Worm (Caenorhabditis elegans) whole organism, L2 larva: ENCODE data around the gene jun-1.

ENCODE experiments used
- C34F6.9 ChIP-seq: fragments of 150-350 bp; optimal IDR thresholded peaks from 2 replicates; lab custom pipeline; 2014; ENCODE audit warnings: missing biosample characterization, missing genetic modification characterization
- F13H6.1 ChIP-seq: sonication (generic microtip); optimal IDR thresholded peaks from 2 replicates; lab custom pipeline; 2016; ENCODE audit warnings: missing genetic modification characterization, missing compliant biosample characterization
- alr-1 ChIP-seq: fragments of 150-350 bp; optimal IDR thresholded peaks from 2 replicates; lab custom pipeline; 2014; ENCODE audit warnings: missing biosample characterization, missing genetic modification characterization
- aly-2 ChIP-seq: fragments of 150-350 bp; optimal IDR thresholded peaks from 2 replicates; lab custom pipeline; 2014; ENCODE audit warnings: missing biosample characterization, missing genetic modification characterization
- blmp-1 ChIP-seq: sonication (generic microtip); optimal IDR thresholded peaks from 2 replicates; lab custom pipeline; 2017; ENCODE audit warnings: missing genetic modification characterization, mild to moderate bottlenecking, missing compliant biosample characterization, antibody characterized with exemption, moderate library complexity; ENCODE audit not compliant: insufficient read depth
- ceh-82 ChIP-seq: fragments of 150-350 bp; optimal IDR thresholded peaks from 2 replicates; lab custom pipeline; 2014; ENCODE audit warnings: missing biosample characterization, missing genetic modification characterization
- crh-2 ChIP-seq: sonication (generic microtip); optimal IDR thresholded peaks from 2 replicates; lab custom pipeline; 2017; ENCODE audit warnings: missing biosample characterization, missing genetic modification characterization
- dmd-4 ChIP-seq: sonication (generic microtip); optimal IDR thresholded peaks from 2 replicates; lab custom pipeline; 2017; ENCODE audit warnings: missing biosample characterization, missing genetic modification characterization
- egl-27 ChIP-seq: sonication (generic microtip); optimal IDR thresholded peaks from 3 replicates; lab custom pipeline; 2017; ENCODE audit warnings: missing biosample characterization, missing genetic modification reagents, missing genetic modification characterization
- fos-1 ChIP-seq: fragments of 150-350 bp; optimal IDR thresholded peaks from 2 replicates; lab custom pipeline; 2014; ENCODE audit warnings: missing biosample characterization, missing genetic modification characterization
- gmeb-1 ChIP-seq: fragments of 150-350 bp; optimal IDR thresholded peaks from 2 replicates; lab custom pipeline; 2014; ENCODE audit warnings: missing biosample characterization, missing genetic modification characterization
- lin-13 ChIP-seq: fragments of 150-350 bp; optimal IDR thresholded peaks from 2 replicates; lab custom pipeline; 2014; ENCODE audit warnings: missing biosample characterization, missing genetic modification reagents, missing genetic modification characterization
- lin-39 ChIP-seq: fragments of 150-350 bp; optimal IDR thresholded peaks from 2 replicates; lab custom pipeline; 2014; ENCODE audit warnings: missing biosample characterization, missing genetic modification reagents, missing genetic modification characterization
- lsy-2 ChIP-seq, 2 experiments: fragments of 150-350 bp in 1 of 2; sonication (generic microtip) in 1 of 2; optimal IDR thresholded peaks; 2 replicates each; lab custom pipeline; 2014 to 2017; ENCODE audit warnings: missing biosample characterization in 2 of 2, missing genetic modification characterization in 2 of 2
- mdl-1 ChIP-seq, 2 experiments: fragments of 150-350 bp in 1 of 2; sonication (generic microtip) in 1 of 2; optimal IDR thresholded peaks; 2 replicates each; lab custom pipeline; 2017; ENCODE audit warnings: missing biosample characterization in 2 of 2, missing genetic modification characterization in 2 of 2
- nhr-10 ChIP-seq: sonication (generic microtip); optimal IDR thresholded peaks from 2 replicates; lab custom pipeline; 2017; ENCODE audit warnings: missing biosample characterization, missing genetic modification characterization
- nhr-11 ChIP-seq: fragments of 150-350 bp; optimal IDR thresholded peaks from 2 replicates; lab custom pipeline; 2014; ENCODE audit warnings: missing biosample characterization, missing genetic modification characterization
- nhr-129 ChIP-seq: fragments of 150-350 bp; optimal IDR thresholded peaks from 2 replicates; lab custom pipeline; 2014; ENCODE audit warnings: missing biosample characterization, missing genetic modification characterization
- nhr-23 ChIP-seq: fragments of 150-350 bp; optimal IDR thresholded peaks from 2 replicates; lab custom pipeline; 2014; ENCODE audit warnings: missing biosample characterization, missing genetic modification reagents, missing genetic modification characterization
- nhr-237 ChIP-seq: fragments of 150-350 bp; optimal IDR thresholded peaks from 2 replicates; lab custom pipeline; 2014; ENCODE audit warnings: missing biosample characterization, missing genetic modification characterization
- nhr-25 ChIP-seq: fragments of 150-350 bp; sonication (generic microtip); optimal IDR thresholded peaks from 3 replicates; lab custom pipeline; 2014; ENCODE audit warnings: missing biosample characterization, missing genetic modification characterization
- nhr-6 ChIP-seq: fragments of 150-350 bp; optimal IDR thresholded peaks from 2 replicates; lab custom pipeline; 2014; ENCODE audit warnings: missing biosample characterization, missing genetic modification characterization
- nhr-77 ChIP-seq: fragments of 150-350 bp; optimal IDR thresholded peaks from 2 replicates; lab custom pipeline; 2014; ENCODE audit warnings: missing biosample characterization, missing genetic modification characterization
- peb-1 ChIP-seq: fragments of 150-350 bp; optimal IDR thresholded peaks from 2 replicates; lab custom pipeline; 2014; ENCODE audit warnings: missing biosample characterization, missing genetic modification characterization
- skn-1 ChIP-seq: sonication (generic microtip); optimal IDR thresholded peaks from 2 replicates; lab custom pipeline; 2017; ENCODE audit warnings: missing biosample characterization, missing genetic modification characterization
- sma-3 ChIP-seq: sonication (generic microtip); optimal IDR thresholded peaks from 2 replicates; lab custom pipeline; 2016; ENCODE audit warnings: missing genetic modification reagents, missing genetic modification characterization, missing compliant biosample characterization
- sma-9 ChIP-seq, 2 experiments: fragments of 150-350 bp in 1 of 2; sonication (generic microtip) in 1 of 2; optimal IDR thresholded peaks; 2 replicates each; lab custom pipeline; 2014 to 2016; ENCODE audit warnings: missing genetic modification characterization in 2 of 2, mild to moderate bottlenecking in 1 of 2, missing biosample characterization in 1 of 2, missing compliant biosample characterization in 1 of 2, missing genetic modification reagents in 1 of 2, moderate library complexity in 1 of 2
- unc-55 ChIP-seq: fragments of 150-350 bp; sonication (generic microtip); optimal IDR thresholded peaks from 3 replicates; lab custom pipeline; 2014; ENCODE audit warnings: missing biosample characterization, missing genetic modification reagents, missing genetic modification characterization
- zag-1 ChIP-seq: fragments of 150-350 bp; optimal IDR thresholded peaks from 2 replicates; lab custom pipeline; 2014; ENCODE audit warnings: missing biosample characterization, missing genetic modification characterization
- ztf-1 ChIP-seq: fragments of 200-800 bp; sonication (Bioruptor generic); conservative IDR thresholded peaks from 2 replicates; pipeline ENCODE4 v1.3.6; 2022; ENCODE audit warnings: missing genetic modification characterization, missing compliant biosample characterization
- ztf-11 ChIP-seq: sonication (generic microtip); optimal IDR thresholded peaks from 2 replicates; lab custom pipeline; 2017; ENCODE audit warnings: missing biosample characterization, missing genetic modification characterization

The jun-1 gene

DNA sequence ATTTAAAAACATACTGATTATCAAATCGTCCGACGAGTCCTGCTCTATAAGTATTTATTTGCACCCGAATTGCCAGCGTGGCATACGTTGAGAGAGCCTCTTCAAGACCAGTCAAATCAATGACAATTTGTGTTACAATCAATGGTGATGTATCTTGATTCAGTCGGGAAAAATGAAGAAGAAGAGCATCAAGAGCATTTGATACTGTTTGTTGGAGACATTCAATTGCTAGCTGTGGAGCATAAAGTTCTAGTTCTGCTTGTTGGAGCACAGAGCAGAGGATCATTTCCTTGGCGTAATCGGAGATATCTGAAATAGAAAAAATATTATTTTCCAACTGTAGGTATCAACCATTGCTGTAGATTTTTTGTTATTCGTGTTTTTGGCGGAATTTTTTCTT, 60.5 kb downstream of the jun-1 start:
- TF ChIP-seq nhr-10 (tag; lab: Kevin White, UChicago) (no peak), egl-27 (tag; lab: Kevin White, UChicago) (no peak), nhr-23 (no peak), alr-1 (no peak), dmd-4 (no peak), C34F6.9 (no peak), sma-3 (GFP tag; lab: Kevin White, UChicago) (no peak), blmp-1 (tag; lab: Kevin White, UChicago) (no peak), nhr-77 (tag; lab: Kevin White, UChicago) (no peak), zag-1 (tag; lab: Kevin White, UChicago) (no peak), peb-1 (tag; lab: Kevin White, UChicago) (no peak)

DNA sequence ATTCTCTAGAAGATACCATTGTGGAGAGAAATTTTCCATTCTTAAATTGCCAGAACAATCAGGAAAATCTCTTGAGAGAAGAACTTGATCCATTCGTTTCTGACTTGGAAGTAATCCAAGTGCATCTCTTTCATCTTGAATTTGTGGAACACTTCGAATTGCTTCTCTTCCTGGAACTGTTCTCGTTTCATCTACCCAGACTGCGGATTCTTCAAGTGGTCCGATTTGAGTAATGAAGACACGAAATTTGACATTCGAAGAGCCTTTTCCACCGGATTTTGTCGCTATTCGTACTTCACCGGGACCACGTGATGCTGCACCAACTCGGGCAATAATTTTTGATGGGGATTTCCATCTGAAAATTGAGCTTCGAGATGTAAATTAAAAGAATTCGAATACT, 63.6 kb downstream of the jun-1 start:
- TF ChIP-seq ztf-1 (no peak), lin-13 (GFP tag; lab: Kevin White, UChicago) (no peak), aly-2 (tag; lab: Kevin White, UChicago) (no peak), nhr-23 (no peak), skn-1 (tag; lab: Kevin White, UChicago) (no peak), nhr-237 (tag; lab: Kevin White, UChicago) (no peak), sma-3 (GFP tag; lab: Kevin White, UChicago) (no peak), alr-1 (no peak), nhr-129 (tag; lab: Kevin White, UChicago) (no peak), nhr-77 (tag; lab: Kevin White, UChicago) (no peak)
- TF ChIP-seq, all 48 proteins: peak for 0

DNA sequence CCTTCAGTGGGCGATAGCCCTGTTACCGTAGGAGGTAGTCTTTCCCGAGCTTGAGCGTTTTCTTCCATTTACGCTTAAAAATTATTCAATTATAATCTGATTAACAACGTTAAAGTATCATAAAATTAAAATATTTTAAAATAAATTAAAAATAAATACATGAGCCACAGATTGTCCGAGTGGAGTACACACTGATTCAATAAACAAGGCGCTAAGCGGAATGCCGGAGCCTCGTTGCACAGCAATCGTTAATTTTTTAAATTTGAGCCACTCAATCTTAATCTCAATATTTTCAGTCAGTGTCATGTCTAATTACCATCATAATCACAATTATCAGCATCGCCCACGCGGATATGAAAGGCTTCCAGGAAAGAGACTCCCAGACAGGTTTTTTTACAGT, 64.1 kb downstream of the jun-1 start, which contains the start of the genes sec-5 and pir-1:
Gene sec-5, minus strand, starts transcription at position 73 of the 400 bp plus-strand sequence.
Gene pir-1, plus strand, starts transcription at position 221 of the 400 bp plus-strand sequence.
- peak; percentile 41 for TF ChIP-seq gmeb-1 (tag; lab: Kevin White, UChicago)
- peak; percentile 5 for TF ChIP-seq sma-9 (GFP tag; optimal IDR thresholded peaks at IDR 0.05; lab: Kevin White, UChicago)
- TF ChIP-seq sma-9 (tag; optimal IDR thresholded peaks at IDR 0.05; lab: Kevin White, UChicago): no peak
- TF ChIP-seq nhr-25 (tag; lab: Kevin White, UChicago): peak; percentile 35
- peak; percentile 72 for TF ChIP-seq unc-55
- peak; percentile 33 for TF ChIP-seq fos-1 (tag; lab: Kevin White, UChicago)
- peak; percentile 18 to 71 for TF ChIP-seq lsy-2 (tag; optimal IDR thresholded peaks at IDR 0.05; lab: Kevin White, UChicago)
- no peak for TF ChIP-seq F13H6.1 (tag; lab: Kevin White, UChicago)
- no peak for TF ChIP-seq ztf-1
- peak; percentile 53 for TF ChIP-seq C34F6.9

DNA sequence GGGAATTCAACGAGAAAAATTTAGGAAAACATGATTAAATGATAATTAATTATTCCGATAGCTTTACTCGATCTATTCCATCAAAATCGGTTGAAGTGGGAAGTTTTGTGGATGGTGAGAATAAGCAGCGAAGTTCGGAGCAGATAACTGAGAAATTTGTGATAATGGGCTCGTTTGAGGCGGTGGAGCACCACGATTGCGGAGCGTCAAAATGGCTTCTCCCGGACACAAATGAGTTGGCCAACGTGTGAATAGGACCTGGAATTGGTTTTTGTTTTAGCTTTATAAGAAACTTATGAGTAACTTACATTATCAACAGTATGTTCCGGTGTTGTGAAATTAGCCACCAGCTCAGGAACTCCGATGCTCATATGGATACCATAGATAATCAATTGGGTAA, 65.9 kb downstream of the jun-1 start:
- TF ChIP-seq egl-27 (tag; lab: Kevin White, UChicago) (no peak), nhr-6 (no peak), ceh-82 (no peak), dmd-4 (no peak), nhr-10 (tag; lab: Kevin White, UChicago) (no peak), nhr-237 (tag; lab: Kevin White, UChicago) (no peak), nhr-23 (no peak), lin-39 (tag; lab: Kevin White, UChicago) (no peak), peb-1 (tag; lab: Kevin White, UChicago) (no peak), nhr-77 (tag; lab: Kevin White, UChicago) (no peak), ztf-11 (tag; lab: Kevin White, UChicago) (no peak), skn-1 (tag; lab: Kevin White, UChicago) (no peak), crh-2 (tag; lab: Kevin White, UChicago) (no peak), sma-3 (GFP tag; lab: Kevin White, UChicago) (no peak), mdl-1 (tag; optimal IDR thresholded peaks at IDR 0.05; lab: Kevin White, UChicago) (no peak)

DNA sequence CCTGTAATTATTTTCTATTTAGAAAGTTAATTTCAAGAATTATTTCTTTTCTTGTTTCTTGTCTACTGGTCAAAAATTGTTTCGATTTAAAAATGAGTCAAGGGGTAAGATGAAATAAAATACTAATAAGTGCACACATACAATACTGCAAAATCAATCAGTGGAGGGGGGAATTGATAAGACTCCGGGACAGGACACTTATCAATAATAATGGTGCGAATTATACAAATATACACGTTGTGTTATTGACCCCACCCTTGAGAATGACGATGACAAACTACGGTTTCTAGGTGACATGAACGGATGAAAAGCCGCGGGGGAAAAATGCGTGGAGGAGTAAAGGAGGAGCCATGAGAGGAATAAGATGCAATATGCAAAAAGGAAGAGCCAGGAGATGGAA, 68.2 kb downstream of the jun-1 start:
- no peak for TF ChIP-seq nhr-11 (tag; lab: Kevin White, UChicago)
- TF ChIP-seq unc-55: no peak
- TF ChIP-seq fos-1 (tag; lab: Kevin White, UChicago): peak; percentile 92
- TF ChIP-seq ztf-11 (tag; lab: Kevin White, UChicago): no peak
- TF ChIP-seq sma-3 (GFP tag; lab: Kevin White, UChicago): no peak
- no peak for TF ChIP-seq peb-1 (tag; lab: Kevin White, UChicago)
